Fruit fly (Drosophila melanogaster): ENCODE results near the gene Rab5.

dm6 chr2L:2348479-2348878, 16.6 kb downstream of the Rab5 start:
- no peak for TF ChIP-seq usp (GFP tag; optimal IDR thresholded peaks at IDR 0.05)
- TF ChIP-seq pan (optimal IDR thresholded peaks at IDR 0.05) = no peak
